Worm (Caenorhabditis elegans) whole organism, early embryonic: ENCODE results near the gene nhr-212.

Experiments used
- B0310.2 ChIP-seq: sonication (generic microtip); optimal IDR thresholded peaks from 2 replicates; lab custom pipeline; 2016; ENCODE audit warnings: mild to moderate bottlenecking, missing genetic modification characterization, missing compliant biosample characterization
- F13C5.2 ChIP-seq: sonication (generic microtip); optimal IDR thresholded peaks from 2 replicates; lab custom pipeline; 2017; ENCODE audit warnings: mild to moderate bottlenecking, missing genetic modification characterization, inconsistent platforms, missing compliant biosample characterization
- aly-1 ChIP-seq: sonication (generic microtip); optimal IDR thresholded peaks from 2 replicates; lab custom pipeline; 2016; ENCODE audit warnings: missing genetic modification characterization, missing compliant biosample characterization
- ama-1 ChIP-seq: fragments of 150-350 bp; optimal IDR thresholded peaks from 2 replicates; lab custom pipeline; 2014
- ceh-13 ChIP-seq: fragments of 200-800 bp; sonication (Bioruptor generic); optimal IDR thresholded peaks from 2 replicates; lab custom pipeline; 2018; ENCODE audit warnings: mild to moderate bottlenecking, missing genetic modification characterization, missing compliant biosample characterization
- ceh-36 ChIP-seq: sonication (generic microtip); optimal IDR thresholded peaks from 2 replicates; lab custom pipeline; 2016; ENCODE audit warnings: missing genetic modification characterization, inconsistent platforms, missing compliant biosample characterization
- ets-7 ChIP-seq: sonication (generic microtip); optimal IDR thresholded peaks from 2 replicates; lab custom pipeline; 2016; ENCODE audit warnings: missing genotype, missing genetic modification characterization, missing compliant biosample characterization
- flt-1 ChIP-seq: fragments of 200-800 bp; sonication (Bioruptor generic); IDR thresholded peaks from 2 replicates; pipeline ENCODE4 v1.3.6; 2022; ENCODE audit warnings: missing genetic modification characterization, missing compliant biosample characterization
- hmbx-1 ChIP-seq: sonication (generic microtip); optimal IDR thresholded peaks from 2 replicates; lab custom pipeline; 2016; ENCODE audit warnings: mild to moderate bottlenecking, missing genetic modification characterization, missing compliant biosample characterization
- hmg-4 ChIP-seq: fragments of 200-800 bp; sonication (Bioruptor generic); optimal IDR thresholded peaks from 2 replicates; lab custom pipeline; 2018; ENCODE audit warnings: mild to moderate bottlenecking, missing genetic modification characterization, missing compliant biosample characterization
- hnd-1 ChIP-seq: sonication (generic microtip); optimal IDR thresholded peaks from 2 replicates; lab custom pipeline; 2016; ENCODE audit warnings: missing genetic modification characterization, missing compliant biosample characterization
- pes-1 ChIP-seq: fragments of 200-800 bp; sonication (Bioruptor generic); IDR thresholded peaks from 2 replicates; pipeline ENCODE4 v1.3.6; 2022; ENCODE audit warnings: missing genetic modification reagents, missing genetic modification characterization, missing compliant biosample characterization
- scrt-1 ChIP-seq: fragments of 200-800 bp; sonication (Bioruptor generic); IDR thresholded peaks from 2 replicates; pipeline ENCODE4 v1.3.6; 2022; ENCODE audit warnings: missing genetic modification characterization, missing compliant biosample characterization
- sea-1 ChIP-seq: fragments of 200-800 bp; sonication (Bioruptor generic); conservative IDR thresholded peaks from 2 replicates; pipeline ENCODE4 v1.3.6; 2022; ENCODE audit warnings: missing genetic modification characterization, missing compliant biosample characterization
- tbx-11 ChIP-seq: fragments of 200-800 bp; sonication (Bioruptor generic); IDR thresholded peaks from 2 replicates; pipeline ENCODE4 v1.3.6; 2022; ENCODE audit warnings: missing genetic modification characterization, missing compliant biosample characterization
- tbx-37 ChIP-seq: fragments of 200-800 bp; sonication (Bioruptor generic); conservative IDR thresholded peaks from 2 replicates; pipeline ENCODE4 v1.3.6; 2022; ENCODE audit warnings: missing genetic modification reagents, missing genetic modification characterization, missing compliant biosample characterization
- tra-4 ChIP-seq: sonication (generic microtip); optimal IDR thresholded peaks from 2 replicates; lab custom pipeline; 2017; ENCODE audit warnings: missing genetic modification characterization, missing compliant biosample characterization

The nhr-212 gene

ce11 chrV:449130-449529 is 35.5 kb upstream of the nhr-212 start, which contains the start of gene srh-35:
Gene srh-35 (minus strand): TSS chrV:449230.
- no peak for TF ChIP-seq hmbx-1 (tag; lab: Kevin White, UChicago)
- no peak for TF ChIP-seq scrt-1
- no peak for TF ChIP-seq ama-1 (lab: Kevin White, UChicago)
- no peak for TF ChIP-seq hnd-1 (tag; lab: Kevin White, UChicago)
- TF ChIP-seq ceh-13 (GFP tag; lab: Kevin White, UChicago) = no peak
- TF ChIP-seq pes-1 (GFP tag; lab: Robert Waterston, UW) = no peak
- TF ChIP-seq tbx-37 (GFP tag; lab: Robert Waterston, UW) = no peak
- TF ChIP-seq ets-7 (tag; lab: Kevin White, UChicago) = no peak
- no peak for TF ChIP-seq B0310.2 (tag; lab: Kevin White, UChicago)

ce11 chrV:449685-450084 is 35.0 kb upstream of the nhr-212 start, which contains the start of gene M02H5.8:
Gene M02H5.8 (plus strand): TSS chrV:449981.
- TF ChIP-seq sea-1 (no peak), hmbx-1 (tag; lab: Kevin White, UChicago) (no peak), flt-1 (GFP tag; lab: Robert Waterston, UW) (no peak), ama-1 (lab: Kevin White, UChicago) (no peak), ceh-13 (GFP tag; lab: Kevin White, UChicago) (no peak), ets-7 (tag; lab: Kevin White, UChicago) (no peak)

ce11 chrV:450757-451501 is 33.7 kb upstream of the nhr-212 start, which contains the start of gene nhr-123:
Gene nhr-123 (plus strand): TSS chrV:451451.
- no peak for TF ChIP-seq flt-1 (GFP tag; lab: Robert Waterston, UW)
- TF ChIP-seq F13C5.2 (tag; lab: Kevin White, UChicago) = no peak
- TF ChIP-seq B0310.2 (tag; lab: Kevin White, UChicago) = no peak
- TF ChIP-seq tbx-11 (GFP tag; lab: Robert Waterston, UW) = no peak
- no peak for TF ChIP-seq pes-1 (GFP tag; lab: Robert Waterston, UW)
- no peak for TF ChIP-seq sea-1
- TF ChIP-seq hmg-4 (GFP tag; lab: Kevin White, UChicago) = no peak
- no peak for TF ChIP-seq scrt-1
- no peak for TF ChIP-seq ama-1 (lab: Kevin White, UChicago)
- TF ChIP-seq ceh-36 (tag; lab: Kevin White, UChicago) = no peak
- no peak for TF ChIP-seq hmbx-1 (tag; lab: Kevin White, UChicago)
- TF ChIP-seq ets-7 (tag; lab: Kevin White, UChicago) = no peak
- no peak for TF ChIP-seq aly-1 (tag; lab: Kevin White, UChicago)
- no peak for TF ChIP-seq tbx-37 (GFP tag; lab: Robert Waterston, UW)
- no peak for TF ChIP-seq hnd-1 (tag; lab: Kevin White, UChicago)

ce11 chrV:453569-453968 is 31.1 kb upstream of the nhr-212 start, which contains the start of gene nhr-98:
Gene nhr-98 (plus strand): TSS chrV:453869.
- TF ChIP-seq ceh-13 (GFP tag; lab: Kevin White, UChicago) (no peak), sea-1 (no peak), ets-7 (tag; lab: Kevin White, UChicago) (no peak), ceh-36 (tag; lab: Kevin White, UChicago) (no peak), tbx-11 (GFP tag; lab: Robert Waterston, UW) (no peak), tra-4 (tag; lab: Kevin White, UChicago) (no peak), F13C5.2 (tag; lab: Kevin White, UChicago) (no peak), hmbx-1 (tag; lab: Kevin White, UChicago) (no peak), tbx-37 (GFP tag; lab: Robert Waterston, UW) (no peak), ama-1 (lab: Kevin White, UChicago) (no peak), scrt-1 (no peak), hnd-1 (tag; lab: Kevin White, UChicago) (no peak), B0310.2 (tag; lab: Kevin White, UChicago) (no peak), flt-1 (GFP tag; lab: Robert Waterston, UW) (no peak), hmg-4 (GFP tag; lab: Kevin White, UChicago) (no peak), pes-1 (GFP tag; lab: Robert Waterston, UW) (no peak)

- TF ChIP-seq tra-4 (tag; lab: Kevin White, UChicago) = no peak
- no peak for TF ChIP-seq F13C5.2 (tag; lab: Kevin White, UChicago)
- no peak for TF ChIP-seq flt-1 (GFP tag; lab: Robert Waterston, UW)
- TF ChIP-seq ets-7 (tag; lab: Kevin White, UChicago) = no peak
- TF ChIP-seq ceh-13 (GFP tag; lab: Kevin White, UChicago) = no peak
- TF ChIP-seq ama-1 (lab: Kevin White, UChicago) = no peak
- no peak for TF ChIP-seq sea-1
- TF ChIP-seq hmbx-1 (tag; lab: Kevin White, UChicago) = no peak
- no peak for TF ChIP-seq pes-1 (GFP tag; lab: Robert Waterston, UW)
Observed at ce11 chrV:457839-458238, 26.8 kb upstream of the nhr-212 start.

ce11 chrV:459464-459863 is 25.2 kb upstream of the nhr-212 start, which contains the start of gene nhr-203:
Gene nhr-203 (plus strand): TSS chrV:459795.
- TF ChIP-seq hnd-1 (tag; lab: Kevin White, UChicago) (no peak), ets-7 (tag; lab: Kevin White, UChicago) (no peak), F13C5.2 (tag; lab: Kevin White, UChicago) (no peak), scrt-1 (no peak), tra-4 (tag; lab: Kevin White, UChicago) (no peak), hmg-4 (GFP tag; lab: Kevin White, UChicago) (no peak), sea-1 (no peak), pes-1 (GFP tag; lab: Robert Waterston, UW) (no peak), B0310.2 (tag; lab: Kevin White, UChicago) (no peak), ama-1 (lab: Kevin White, UChicago) (no peak)

ce11 chrV:462263-462662 is 22.4 kb upstream of the nhr-212 start, which contains the start of gene nhr-202:
Gene nhr-202 (plus strand): TSS chrV:462588.
- TF ChIP-seq B0310.2 (tag; lab: Kevin White, UChicago) (no peak), tbx-37 (GFP tag; lab: Robert Waterston, UW) (no peak), ceh-13 (GFP tag; lab: Kevin White, UChicago) (no peak), scrt-1 (no peak), hmg-4 (GFP tag; lab: Kevin White, UChicago) (no peak), hnd-1 (tag; lab: Kevin White, UChicago) (no peak), tbx-11 (GFP tag; lab: Robert Waterston, UW) (no peak), ets-7 (tag; lab: Kevin White, UChicago) (no peak)
